Fruit fly (Drosophila melanogaster) whole organism, embryonic: ENCODE results near the gene CG9338.

Source experiments
- Atf-2 ChIP-seq: fragments of 200-800 bp; sonication (Bioruptor generic); optimal IDR thresholded peaks from 2 replicates; lab custom pipeline; 2016; ENCODE audit warnings: missing biosample characterization, missing genetic modification characterization
- B-H2 ChIP-seq: fragments of 200-800 bp; sonication (Bioruptor generic); optimal IDR thresholded peaks from 2 replicates; lab custom pipeline; 2018; ENCODE audit warnings: missing biosample characterization, mild to moderate bottlenecking, missing genetic modification characterization
- CG10267 ChIP-seq: fragments of 200-800 bp; sonication (Bioruptor generic); optimal IDR thresholded peaks from 2 replicates; lab custom pipeline; 2018; ENCODE audit warnings: missing biosample characterization, mild to moderate bottlenecking, missing genetic modification characterization, moderate library complexity
- CG10274 ChIP-seq: fragments of 200-800 bp; sonication (Bioruptor generic); optimal IDR thresholded peaks from 3 replicates; lab custom pipeline; 2017; ENCODE audit warnings: missing biosample characterization, mild to moderate bottlenecking, missing genetic modification characterization
- CG10979 ChIP-seq: fragments of 200-800 bp; sonication (Bioruptor generic); optimal IDR thresholded peaks from 2 replicates; lab custom pipeline; 2018; ENCODE audit warnings: missing biosample characterization, mild to moderate bottlenecking, missing genetic modification characterization, moderate library complexity
- CG13287 ChIP-seq: fragments of 200-800 bp; sonication (Bioruptor generic); IDR thresholded peaks from 2 replicates; pipeline ENCODE4 v1.3.6; 2022; ENCODE audit warnings: missing biosample characterization, missing genetic modification characterization; ENCODE audit not compliant: partially characterized antibody
- CG14667 ChIP-seq: fragments of 200-800 bp; sonication (Bioruptor generic); IDR thresholded peaks from 2 replicates; pipeline ENCODE4 v1.3.6; 2022; ENCODE audit warnings: missing biosample characterization, missing genetic modification characterization
- CG15601 ChIP-seq: fragments of 200-800 bp; sonication (Bioruptor generic); optimal IDR thresholded peaks from 3 replicates; lab custom pipeline; 2019; ENCODE audit warnings: missing biosample characterization, mild to moderate bottlenecking, missing genetic modification characterization, moderate library complexity
- CG15696 ChIP-seq: fragments of 200-800 bp; sonication (Bioruptor generic); optimal IDR thresholded peaks from 2 replicates; lab custom pipeline; 2019; ENCODE audit warnings: missing biosample characterization, mild to moderate bottlenecking, missing genetic modification characterization, moderate library complexity
- CG1792 ChIP-seq: fragments of 200-800 bp; sonication (Bioruptor generic); optimal IDR thresholded peaks from 2 replicates; lab custom pipeline; 2016; ENCODE audit warnings: missing biosample characterization, missing genetic modification characterization
- CG2678 ChIP-seq: fragments of 200-800 bp; sonication (Bioruptor generic); optimal IDR thresholded peaks from 3 replicates; lab custom pipeline; 2019; ENCODE audit warnings: missing biosample characterization, mild to moderate bottlenecking, missing genetic modification characterization, moderate library complexity
- CG32767 ChIP-seq: fragments of 200-800 bp; sonication (Bioruptor generic); IDR thresholded peaks from 2 replicates; pipeline ENCODE4 v1.3.6; 2022; ENCODE audit warnings: missing biosample characterization, missing genetic modification characterization
- CG4404 ChIP-seq: fragments of 200-800 bp; sonication (Bioruptor generic); IDR thresholded peaks from 2 replicates; pipeline ENCODE4 v1.3.6; 2022; ENCODE audit warnings: missing biosample characterization, missing genetic modification characterization
- CG6791 ChIP-seq: fragments of 200-800 bp; sonication (Bioruptor generic); IDR thresholded peaks from 3 replicates; pipeline ENCODE4 v1.3.6; 2022; ENCODE audit warnings: missing biosample characterization, missing genetic modification characterization; ENCODE audit not compliant: partially characterized antibody
- CG7372 ChIP-seq: fragments of 200-800 bp; sonication (Bioruptor generic); IDR thresholded peaks from 2 replicates; pipeline ENCODE4 v1.3.6; 2022; ENCODE audit warnings: missing biosample characterization, missing genetic modification characterization
- CG7556 ChIP-seq: fragments of 200-800 bp; sonication (Bioruptor generic); optimal IDR thresholded peaks from 2 replicates; lab custom pipeline; 2017; ENCODE audit warnings: missing biosample characterization, mild to moderate bottlenecking, missing genetic modification characterization
- CG7839 ChIP-seq: fragments of 200-800 bp; sonication (Bioruptor generic); optimal IDR thresholded peaks from 3 replicates; lab custom pipeline; 2018; ENCODE audit warnings: missing biosample characterization, mild to moderate bottlenecking, missing genetic modification characterization, moderate library complexity
- CG7987 ChIP-seq: fragments of 200-800 bp; sonication (Bioruptor generic); optimal IDR thresholded peaks from 2 replicates; lab custom pipeline; 2018; ENCODE audit warnings: missing biosample characterization, mild to moderate bottlenecking, missing genetic modification characterization, moderate library complexity
- CG8281 ChIP-seq: fragments of 200-800 bp; sonication (Bioruptor generic); optimal IDR thresholded peaks from 2 replicates; lab custom pipeline; 2018; ENCODE audit warnings: missing biosample characterization, mild to moderate bottlenecking, missing genetic modification characterization, moderate library complexity
- CG8290 ChIP-seq, 3 experiments: fragments of 200-800 bp; sonication (Bioruptor generic); optimal IDR thresholded peaks; 2 replicates each; lab custom pipeline; 2016 to 2019; ENCODE audit warnings: missing biosample characterization in 3 of 3, missing genetic modification characterization in 3 of 3, mild to moderate bottlenecking in 2 of 3, moderate library complexity in 1 of 3
- Gug ChIP-seq: fragments of 200-800 bp; sonication (Bioruptor generic); IDR thresholded peaks from 4 replicates; pipeline ENCODE4 v1.3.6; 2022; ENCODE audit warnings: missing biosample characterization, missing genetic modification characterization
- HLH3B ChIP-seq: fragments of 200-800 bp; sonication (Bioruptor generic); IDR thresholded peaks from 2 replicates; pipeline ENCODE4 v1.3.6; 2022; ENCODE audit warnings: missing biosample characterization, missing genetic modification characterization
- HmgD ChIP-seq: fragments of 200-800 bp; sonication (Bioruptor generic); optimal IDR thresholded peaks from 3 replicates; lab custom pipeline; 2016; ENCODE audit warnings: missing biosample characterization, missing genetic modification characterization
- NfI ChIP-seq: fragments of 200-800 bp; sonication (Bioruptor generic); optimal IDR thresholded peaks from 3 replicates; lab custom pipeline; 2018; ENCODE audit warnings: missing biosample characterization, mild to moderate bottlenecking, missing genetic modification characterization, moderate library complexity
- Oli ChIP-seq: fragments of 200-800 bp; sonication (Bioruptor generic); optimal IDR thresholded peaks from 2 replicates; lab custom pipeline; 2018; ENCODE audit warnings: missing biosample characterization, mild to moderate bottlenecking, missing genetic modification characterization, moderate library complexity
- Sox100B ChIP-seq: fragments of 200-800 bp; sonication (Bioruptor generic); optimal IDR thresholded peaks from 3 replicates; lab custom pipeline; 2018; ENCODE audit warnings: missing biosample characterization, mild to moderate bottlenecking, missing genetic modification characterization
- Taf1 ChIP-seq: fragments of 200-800 bp; sonication (Bioruptor generic); IDR thresholded peaks from 2 replicates; pipeline ENCODE4 v1.3.6; 2022; ENCODE audit warnings: missing biosample characterization, missing genetic modification characterization
- YL-1 ChIP-seq: fragments of 200-800 bp; sonication (Bioruptor generic); optimal IDR thresholded peaks from 3 replicates; lab custom pipeline; 2017; ENCODE audit warnings: missing biosample characterization, mild to moderate bottlenecking, missing genetic modification characterization
- ato ChIP-seq: fragments of 200-800 bp; sonication (Bioruptor generic); IDR thresholded peaks from 2 replicates; pipeline ENCODE4 v1.3.6; 2022; ENCODE audit warnings: missing biosample characterization, missing genetic modification characterization; ENCODE audit not compliant: partially characterized antibody
- bbx ChIP-seq: fragments of 200-800 bp; sonication (Bioruptor generic); IDR thresholded peaks from 2 replicates; pipeline ENCODE4 v1.3.6; 2022; ENCODE audit warnings: missing biosample characterization, missing genetic modification characterization; ENCODE audit not compliant: partially characterized antibody
- cad ChIP-seq: fragments of >200 bp; optimal IDR thresholded peaks from 2 replicates; lab custom pipeline; 2017; ENCODE audit warnings: missing biosample characterization, missing genetic modification characterization
- crol ChIP-seq: fragments of 200-800 bp; sonication (Bioruptor generic); IDR thresholded peaks from 2 replicates; pipeline ENCODE4 v1.3.6; 2022; ENCODE audit warnings: missing biosample characterization, missing genetic modification characterization
- crp ChIP-seq, 2 experiments: fragments of 200-800 bp; sonication (Bioruptor generic); optimal IDR thresholded peaks; 2 replicates in 1 of 2; 3 replicates in 1 of 2; lab custom pipeline; 2017; ENCODE audit warnings: missing biosample characterization in 2 of 2, missing genetic modification characterization in 2 of 2, mild to moderate bottlenecking in 1 of 2, moderate library complexity in 1 of 2
- da ChIP-seq: fragments of 200-800 bp; sonication (Bioruptor generic); optimal IDR thresholded peaks from 2 replicates; lab custom pipeline; 2016; ENCODE audit warnings: missing biosample characterization, missing genetic modification characterization
- dimm ChIP-seq: fragments of 200-800 bp; sonication (Bioruptor generic); IDR thresholded peaks from 2 replicates; pipeline ENCODE4 v1.3.6; 2022; ENCODE audit warnings: missing biosample characterization, missing genetic modification characterization
- dmrt11E ChIP-seq: fragments of 200-800 bp; sonication (Bioruptor generic); optimal IDR thresholded peaks from 3 replicates; lab custom pipeline; 2018; ENCODE audit warnings: missing biosample characterization, mild to moderate bottlenecking, missing genetic modification characterization, moderate library complexity
- fd102C ChIP-seq: fragments of 200-800 bp; sonication (Bioruptor generic); optimal IDR thresholded peaks from 2 replicates; lab custom pipeline; 2018; ENCODE audit warnings: missing biosample characterization, mild to moderate bottlenecking, missing genetic modification characterization, moderate library complexity
- fd64A ChIP-seq: fragments of 200-800 bp; sonication (Bioruptor generic); optimal IDR thresholded peaks from 3 replicates; lab custom pipeline; 2018; ENCODE audit warnings: missing biosample characterization, mild to moderate bottlenecking, missing genetic modification characterization
- gce ChIP-seq: fragments of 200-800 bp; sonication (Bioruptor generic); IDR thresholded peaks from 3 replicates; pipeline ENCODE4 v1.3.6; 2022; ENCODE audit warnings: missing biosample characterization, missing genetic modification characterization
- h ChIP-seq: fragments of >200 bp; optimal IDR thresholded peaks from 2 replicates; lab custom pipeline; 2017
- kay ChIP-seq: fragments of 200-800 bp; sonication (Bioruptor generic); optimal IDR thresholded peaks from 2 replicates; lab custom pipeline; 2016; ENCODE audit warnings: missing biosample characterization, missing genetic modification characterization
- knrl ChIP-seq: fragments of 200-800 bp; sonication (Bioruptor generic); IDR thresholded peaks from 3 replicates; pipeline ENCODE4 v1.3.6; 2022; ENCODE audit warnings: missing biosample characterization, missing genetic modification characterization; ENCODE audit not compliant: partially characterized antibody
- mirr ChIP-seq: fragments of 200-800 bp; sonication (Bioruptor generic); optimal IDR thresholded peaks from 3 replicates; lab custom pipeline; 2018; ENCODE audit warnings: missing biosample characterization, mild to moderate bottlenecking, missing genetic modification characterization
- ranshi ChIP-seq: fragments of 200-800 bp; sonication (Bioruptor generic); IDR thresholded peaks from 2 replicates; pipeline ENCODE4 v1.3.6; 2022; ENCODE audit warnings: missing biosample characterization, missing genetic modification characterization
- ro ChIP-seq: fragments of 200-800 bp; sonication (Bioruptor generic); IDR thresholded peaks from 2 replicates; pipeline ENCODE4 v1.3.6; 2022; ENCODE audit warnings: missing biosample characterization, missing genetic modification characterization
- slbo ChIP-seq: fragments of 200-800 bp; sonication (Bioruptor generic); IDR thresholded peaks from 2 replicates; pipeline ENCODE4 v1.3.6; 2022; ENCODE audit warnings: missing biosample characterization, missing genetic modification characterization
- tap ChIP-seq: fragments of 200-800 bp; optimal IDR thresholded peaks from 3 replicates; lab custom pipeline; 2019; ENCODE audit warnings: missing biosample characterization, mild to moderate bottlenecking, missing genetic modification characterization, moderate library complexity
- usp ChIP-seq: fragments of >200 bp; optimal IDR thresholded peaks from 2 replicates; lab custom pipeline; 2017; ENCODE audit warnings: missing biosample characterization, missing genetic modification characterization

CG9338 gene

DNA sequence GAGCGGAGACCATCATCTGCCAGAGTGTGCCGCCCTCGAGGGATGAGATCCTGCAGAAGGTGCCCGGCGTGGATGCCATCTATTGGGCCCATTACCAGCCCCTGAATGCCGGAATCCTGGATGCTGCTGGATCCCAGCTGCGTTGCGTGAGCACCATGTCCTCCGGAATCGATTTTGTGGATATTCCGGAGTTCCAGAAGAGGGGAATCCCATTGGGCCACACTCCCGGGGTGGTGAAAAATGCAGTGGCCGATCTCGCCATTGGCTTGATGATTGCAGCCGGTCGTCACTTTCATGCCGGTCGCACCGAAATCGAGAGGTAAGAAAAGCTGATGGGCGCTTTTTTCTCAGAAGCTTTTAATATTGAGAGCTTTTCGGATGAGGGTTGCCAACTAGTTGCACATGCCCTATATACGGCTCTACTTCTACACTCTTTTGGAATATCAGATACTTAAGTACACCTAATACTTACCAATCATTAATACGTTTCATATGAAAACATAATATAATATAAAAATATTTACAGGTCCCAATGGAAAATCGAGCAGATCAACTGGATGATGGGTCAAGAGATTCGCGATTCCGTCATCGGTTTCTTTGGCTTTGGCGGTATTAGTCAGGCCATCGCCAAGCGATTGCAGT is 35.1 kb upstream of the CG9338 start (continued):
- TF ChIP-seq crp (GFP tag; optimal IDR thresholded peaks at IDR 0.05; lab: Kevin White, UChicago) (peak in 1 of 2 experiments; percentile 77), ranshi (GFP tag; lab: Robert Waterston, UW) (no peak)

DNA sequence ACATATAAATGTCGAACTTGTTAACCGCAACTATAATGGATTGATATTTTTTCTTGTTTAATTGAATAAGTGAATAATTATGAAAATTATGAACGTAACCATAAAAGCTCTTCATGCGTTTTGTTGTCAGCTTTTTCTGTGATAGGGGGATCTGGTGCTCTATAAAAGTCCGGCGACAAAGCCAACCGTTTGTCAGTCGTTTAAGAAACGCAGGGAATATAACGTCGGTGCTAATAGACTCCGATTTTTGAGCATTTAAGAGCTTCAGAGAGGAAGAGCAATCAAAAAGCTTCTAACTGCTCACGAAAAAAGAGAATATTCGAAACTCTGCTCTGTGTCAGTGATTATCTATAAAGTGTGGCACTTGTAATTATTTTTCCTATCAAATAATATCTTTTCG is 34.0 kb upstream of the CG9338 start, which contains the start of gene CG31674:
Gene CG31674, plus strand, starts transcription at position 203 of the 400 bp plus-strand sequence.
- TF ChIP-seq HmgD (GFP tag; lab: Kevin White, UChicago) (no peak), Oli (tag; lab: Kevin White, UChicago) (no peak), CG1792 (GFP tag; lab: Kevin White, UChicago) (no peak), CG8281 (tag; lab: Kevin White, UChicago) (no peak), CG4404 (GFP tag; lab: Robert Waterston, UW) (no peak), ato (GFP tag; lab: Robert Waterston, UW) (no peak), CG14667 (no peak), CG32767 (no peak), bbx (GFP tag; lab: Robert Waterston, UW) (no peak; the same call in 1 of the 2 replicates), CG6791 (GFP tag; lab: Robert Waterston, UW) (no peak), CG15696 (tag; lab: Kevin White, UChicago) (no peak), CG7839 (tag; lab: Kevin White, UChicago) (peak; percentile 20), dimm (GFP tag; lab: Robert Waterston, UW) (no peak), CG2678 (tag; lab: Kevin White, UChicago) (peak; percentile 31), CG7556 (GFP tag; lab: Kevin White, UChicago) (no peak), CG13287 (GFP tag; lab: Robert Waterston, UW) (peak; percentile 53; the same call in 1 of the 2 replicates), gce (GFP tag; lab: Robert Waterston, UW) (no peak), da (no peak), Taf1 (no peak), Atf-2 (GFP tag; lab: Kevin White, UChicago) (no peak), NfI (GFP tag; lab: Kevin White, UChicago) (no peak), fd102C (GFP tag; lab: Kevin White, UChicago) (no peak), Sox100B (GFP tag; lab: Kevin White, UChicago) (no peak), cad (no peak), B-H2 (GFP tag; lab: Kevin White, UChicago) (peak; percentile 66), CG15601 (peak; percentile 6), tap (no peak), CG7372 (GFP tag; lab: Robert Waterston, UW) (no peak), Gug (GFP tag; lab: Robert Waterston, UW) (no peak), CG10267 (no peak), mirr (GFP tag; lab: Kevin White, UChicago) (no peak), knrl (GFP tag; lab: Robert Waterston, UW) (no peak), fd64A (GFP tag; lab: Kevin White, UChicago) (no peak), YL-1 (GFP tag; lab: Kevin White, UChicago) (no peak), crp (GFP tag; optimal IDR thresholded peaks at IDR 0.05; lab: Kevin White, UChicago) (no peak), CG10979 (tag; lab: Kevin White, UChicago) (no peak), usp (GFP tag; lab: Kevin White, UChicago) (no peak), crol (no peak), HLH3B (GFP tag; lab: Robert Waterston, UW) (no peak), kay (GFP tag; lab: Kevin White, UChicago) (no peak), dmrt11E (tag; lab: Kevin White, UChicago) (no peak), slbo (GFP tag; lab: Robert Waterston, UW) (no peak), h (lab: Kevin White, UChicago) (no peak), CG10274 (GFP tag; lab: Kevin White, UChicago) (no peak), CG8290 (GFP tag; optimal IDR thresholded peaks at IDR 0.05; lab: Kevin White, UChicago) (no peak), CG8290 (tag; optimal IDR thresholded peaks at IDR 0.05; lab: Kevin White, UChicago) (peak in 1 of 2 experiments; percentile 19), ro (GFP tag; lab: Robert Waterston, UW) (no peak), CG7987 (GFP tag; lab: Kevin White, UChicago) (no peak)
